Worm (Caenorhabditis elegans): ENCODE measurements around the gene C45B11.9.

The C45B11.9 gene

ce11 chrV:11076028-11076402 lies 35.9 kb downstream of the C45B11.9 start:
- TF ChIP-seq Y53G8AR.9 (GFP tag; conservative IDR thresholded peaks at IDR 0.05) = no peak
- TF ChIP-seq pha-4 (tag; optimal IDR thresholded peaks at IDR 0.05) = no peak
- peak; percentile 76 for TF ChIP-seq xnd-1 (tag; optimal IDR thresholded peaks at IDR 0.05)
- no peak for TF ChIP-seq ZK185.1 (tag; optimal IDR thresholded peaks at IDR 0.05; ENCODE audit: poor library complexity, severe bottlenecking)
- TF ChIP-seq sea-2 (GFP tag; IDR thresholded peaks at IDR 0.05) = no peak
- no peak; the same call in 1 of the 2 replicates for TF ChIP-seq pbrm-1 (GFP tag; IDR thresholded peaks at IDR 0.05)
- peak; percentile 87 for TF ChIP-seq madf-6 (GFP tag; IDR thresholded peaks at IDR 0.05)
- no peak for TF ChIP-seq lin-40 (tag; optimal IDR thresholded peaks at IDR 0.05)
- TF ChIP-seq lin-35 (GFP tag; optimal IDR thresholded peaks at IDR 0.05) = peak in 1 of 3 experiments; percentile 16
- TF ChIP-seq efl-1 (GFP tag; optimal IDR thresholded peaks at IDR 0.05) = peak; percentile 65
- peak; percentile 78 for TF ChIP-seq dpff-1 (tag; optimal IDR thresholded peaks at IDR 0.05)
- peak; percentile 6 for TF ChIP-seq snpc-1.3 (tag; optimal IDR thresholded peaks at IDR 0.05; ENCODE audit: insufficient read depth)
- peak; percentile 64 for TF ChIP-seq madf-8 (GFP tag; conservative IDR thresholded peaks at IDR 0.05)
- TF ChIP-seq ceh-40 (GFP tag; IDR thresholded peaks at IDR 0.05) = no peak
- no peak for TF ChIP-seq T26A5.8 (tag; optimal IDR thresholded peaks at IDR 0.05)
- TF ChIP-seq attf-3 (GFP tag; conservative IDR thresholded peaks at IDR 0.05) = no peak
- no peak for TF ChIP-seq snpc-3.4 (tag; optimal IDR thresholded peaks at IDR 0.05)
- no peak for TF ChIP-seq let-526 (GFP tag; IDR thresholded peaks at IDR 0.05)
- TF ChIP-seq ztf-18 (tag; optimal IDR thresholded peaks at IDR 0.05) = no peak
- peak; percentile 11 for TF ChIP-seq ztf-26 (tag; optimal IDR thresholded peaks at IDR 0.05)

- peak in 1 of 2 experiments; percentile 19 for TF ChIP-seq let-607 (tag; optimal IDR thresholded peaks at IDR 0.05)
- peak; percentile 81 for TF ChIP-seq snpc-3.4 (tag; optimal IDR thresholded peaks at IDR 0.05)
- TF ChIP-seq pbrm-1 (GFP tag; IDR thresholded peaks at IDR 0.05) = peak; percentile 79
- peak; percentile 67 for TF ChIP-seq him-1 (tag; optimal IDR thresholded peaks at IDR 0.05)
- no peak for TF ChIP-seq aptf-2 (GFP tag; conservative IDR thresholded peaks at IDR 0.05)
- no peak for TF ChIP-seq F22D6.2 (tag; optimal IDR thresholded peaks at IDR 0.05)
- peak; percentile 87 for TF ChIP-seq F39B2.1 (GFP tag; IDR thresholded peaks at IDR 0.05)
- TF ChIP-seq lin-40 (tag; optimal IDR thresholded peaks at IDR 0.05) = peak; percentile 37
- TF ChIP-seq ztf-6 (GFP tag; IDR thresholded peaks at IDR 0.05) = no peak
- peak; percentile 77 for TF ChIP-seq lin-54 (GFP tag; optimal IDR thresholded peaks at IDR 0.05)
- TF ChIP-seq ceh-27 (GFP tag; optimal IDR thresholded peaks at IDR 0.05) = peak; percentile 68
- peak; percentile 73; the same call in 1 of the 2 replicates for TF ChIP-seq lin-26 (GFP tag; IDR thresholded peaks at IDR 0.05)
- no peak for TF ChIP-seq C06A6.2 (GFP tag; conservative IDR thresholded peaks at IDR 0.05)
- no peak for TF ChIP-seq Y67H2A.10 (GFP tag; conservative IDR thresholded peaks at IDR 0.05)
- TF ChIP-seq madf-6 (GFP tag; IDR thresholded peaks at IDR 0.05) = peak; percentile 86
- TF ChIP-seq T07F8.4 (tag; optimal IDR thresholded peaks at IDR 0.05) = peak; percentile 81
- TF ChIP-seq ccch-3 (GFP tag; optimal IDR thresholded peaks at IDR 0.05) = no peak
- TF ChIP-seq efl-1 (GFP tag; optimal IDR thresholded peaks at IDR 0.05) = no peak
- no peak for TF ChIP-seq ztf-28 (GFP tag; IDR thresholded peaks at IDR 0.05)
- TF ChIP-seq ZK185.1 (tag; optimal IDR thresholded peaks at IDR 0.05; ENCODE audit: poor library complexity, severe bottlenecking) = peak; percentile 43
- TF ChIP-seq ztf-3 (GFP tag; optimal IDR thresholded peaks at IDR 0.05) = no peak
- no peak for TF ChIP-seq lag-1 (GFP tag; IDR thresholded peaks at IDR 0.05)
- TF ChIP-seq F10E7.11 (tag; optimal IDR thresholded peaks at IDR 0.05) = peak; percentile 83
- TF ChIP-seq madf-3 (GFP tag; IDR thresholded peaks at IDR 0.05) = peak; percentile 94
- TF ChIP-seq ztf-22 (GFP tag; optimal IDR thresholded peaks at IDR 0.05) = no peak
- TF ChIP-seq die-1 (tag; optimal IDR thresholded peaks at IDR 0.05) = peak; percentile 67
- TF ChIP-seq lir-1 (GFP tag; conservative IDR thresholded peaks at IDR 0.05) = no peak
- no peak for TF ChIP-seq B0019.2 (GFP tag; conservative IDR thresholded peaks at IDR 0.05)
- no peak for TF ChIP-seq sdz-38 (tag; optimal IDR thresholded peaks at IDR 0.05)
- TF ChIP-seq nfya-1 (tag; optimal IDR thresholded peaks at IDR 0.05; ENCODE audit: borderline replicate concordance, insufficient read depth) = no peak
- TF ChIP-seq mcd-1 (GFP tag; IDR thresholded peaks at IDR 0.05) = peak; percentile 55
- peak; percentile 48 for TF ChIP-seq lsl-1 (GFP tag; optimal IDR thresholded peaks at IDR 0.05)
- 0 out of 2 replicates have a peak, but pooled peaks have one; percentile 32 for TF ChIP-seq nhr-120 (GFP tag; IDR thresholded peaks at IDR 0.05)
Observed at ce11 chrV:11076403-11076802, 36.3 kb downstream of the C45B11.9 start.
